Fruit fly (Drosophila melanogaster): ENCODE data around the gene Usp30.

- TF ChIP-seq pan (optimal IDR thresholded peaks at IDR 0.05) (no peak), usp (GFP tag; optimal IDR thresholded peaks at IDR 0.05) (no peak), psq (optimal IDR thresholded peaks at IDR 0.05) (no peak)
These were observed 24.9 kb upstream of the Usp30 start for dm6 chrX:5904377-5905085.

Measured in whole organism.